Worm (Caenorhabditis elegans): ENCODE results near the gene cht-5.
A peak's percentile ranks its signal among the peaks of the same experiment; 100 is the strongest.

cht-5 gene

ce11 chrV:10120898-10121297, 6.5 kb downstream of the cht-5 start, which contains the start of gene srxa-18:
TSS of gene srxa-18 (minus strand) at chrV:10120997.
- TF ChIP-seq efl-1 (optimal IDR thresholded peaks at IDR 0.05) = no peak
- TF ChIP-seq efl-1 (GFP tag; optimal IDR thresholded peaks at IDR 0.05 in 1 of 2) = peak in 1 of 2 experiments; percentile 90
- TF ChIP-seq mef-2 (tag; optimal IDR thresholded peaks at IDR 0.05) = no peak
- no peak for TF ChIP-seq dpl-1 (GFP tag; optimal IDR thresholded peaks at IDR 0.05)

DNA sequence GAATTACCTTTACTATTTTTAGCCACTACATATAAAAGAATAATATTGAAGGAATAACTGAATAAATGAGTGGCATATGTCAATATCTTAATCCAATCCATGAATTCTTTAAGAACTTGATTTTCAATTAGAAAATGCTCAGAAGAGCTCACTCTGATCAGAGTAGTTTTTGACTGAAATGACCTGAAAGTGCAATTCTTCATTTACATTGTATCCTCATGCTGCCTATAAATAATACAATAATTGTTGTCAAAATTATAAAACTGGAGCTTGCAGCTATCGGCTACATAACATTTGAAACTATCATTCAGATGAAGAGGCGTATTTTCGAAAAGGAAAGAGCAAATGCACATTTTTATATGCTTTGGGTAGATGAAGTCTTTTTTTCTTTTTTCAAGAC, 8.2 kb downstream of the cht-5 start, which contains the start of gene srxa-19:
Gene srxa-19 (minus strand): TSS at position 101 of the 400 bp plus-strand sequence.
- TF ChIP-seq nhr-11 (tag; optimal IDR thresholded peaks at IDR 0.05) = no peak

DNA sequence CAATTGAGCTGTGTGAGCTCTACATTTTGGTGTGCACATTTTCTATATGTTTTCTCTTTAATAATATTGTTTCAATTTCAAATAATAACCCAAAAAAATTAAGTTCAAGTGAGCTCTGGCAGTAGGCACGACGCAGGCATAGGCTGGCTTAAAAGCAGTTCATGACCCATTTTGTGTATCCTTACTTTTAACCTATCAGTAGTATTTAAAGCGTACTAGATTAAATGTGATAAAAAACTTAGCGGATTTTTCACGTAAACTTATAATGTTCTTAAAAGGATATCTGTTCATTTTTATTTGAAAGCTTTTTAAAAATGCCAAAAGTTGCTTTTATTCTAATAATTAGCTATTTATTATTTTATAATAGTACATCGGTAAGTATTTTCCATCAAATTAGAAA, 8.9 kb downstream of the cht-5 start, which contains the start of gene C08B6.6:
Gene C08B6.6 (plus strand): TSS at position 301 of the 400 bp plus-strand sequence.
- TF ChIP-seq hlh-4 (tag; optimal IDR thresholded peaks at IDR 0.05) (no peak), ceh-88 (GFP tag; IDR thresholded peaks at IDR 0.05) (no peak), lin-35 (GFP tag; optimal IDR thresholded peaks at IDR 0.05) (no peak), lin-39 (tag; optimal IDR thresholded peaks at IDR 0.05) (no peak), fkh-8 (tag; optimal IDR thresholded peaks at IDR 0.05) (no peak), pag-3 (tag; optimal IDR thresholded peaks at IDR 0.05; ENCODE audit: borderline replicate concordance, insufficient read depth) (no peak), efl-3 (GFP tag; optimal IDR thresholded peaks at IDR 0.05) (no peak), swsn-7 (tag; optimal IDR thresholded peaks at IDR 0.05) (no peak), nhr-47 (tag; optimal IDR thresholded peaks at IDR 0.05) (no peak), zip-4 (GFP tag; optimal IDR thresholded peaks at IDR 0.05) (no peak), aha-1 (tag; optimal IDR thresholded peaks at IDR 0.05) (no peak), pax-3 (tag; optimal IDR thresholded peaks at IDR 0.05) (no peak)

DNA sequence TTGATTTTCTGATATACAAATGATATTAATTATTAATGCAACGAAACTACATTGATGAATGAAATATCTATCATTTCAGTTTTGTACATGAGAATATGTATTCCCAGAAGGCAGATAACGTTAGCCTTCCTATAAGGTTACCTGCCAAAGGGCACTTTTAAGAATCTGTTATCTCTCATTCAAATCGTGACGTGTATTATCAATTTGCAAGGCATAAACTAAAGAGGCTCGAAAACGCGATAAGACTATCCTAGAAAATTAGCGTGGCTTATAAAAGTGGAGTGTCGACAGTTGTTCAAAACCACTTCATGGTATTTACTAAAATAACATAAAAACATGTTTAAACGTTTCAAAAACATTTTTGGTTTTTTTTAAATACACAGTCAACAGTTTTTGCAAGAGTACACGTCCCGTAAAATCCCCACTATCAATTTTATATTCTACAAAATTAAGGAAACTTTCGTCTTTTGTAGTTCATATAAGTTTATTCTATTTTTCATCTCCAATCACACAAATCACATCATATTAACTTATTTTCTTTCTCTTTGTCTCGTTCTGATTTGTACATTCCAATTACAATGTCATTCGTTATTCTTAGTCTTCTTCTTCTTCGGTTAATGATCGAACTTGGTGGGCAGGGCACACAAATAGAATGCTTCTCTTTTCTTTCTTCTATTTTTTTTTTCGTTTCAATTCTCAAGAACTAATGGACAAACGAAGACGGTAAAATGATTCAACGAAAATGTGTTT, 10.5 kb downstream of the cht-5 start, which contains the start of gene C08B6.10:
Gene C08B6.10 (plus strand): TSS at position 700 of the 750 bp plus-strand sequence.
- TF ChIP-seq blmp-1 (tag; optimal IDR thresholded peaks at IDR 0.05) (peak; percentile 19), irx-1 (tag; optimal IDR thresholded peaks at IDR 0.05) (no peak), elt-2 (tag; optimal IDR thresholded peaks at IDR 0.05) (peak; percentile 34), nhr-85 (tag) (no peak), pqm-1 (tag; optimal IDR thresholded peaks at IDR 0.05) (no peak), elt-3 (tag; optimal IDR thresholded peaks at IDR 0.05) (peak in 1 of 6 experiments; percentile 23), isw-1 (GFP tag; IDR thresholded peaks at IDR 0.05) (no peak), nhr-28 (tag; optimal IDR thresholded peaks at IDR 0.05) (no peak)

DNA sequence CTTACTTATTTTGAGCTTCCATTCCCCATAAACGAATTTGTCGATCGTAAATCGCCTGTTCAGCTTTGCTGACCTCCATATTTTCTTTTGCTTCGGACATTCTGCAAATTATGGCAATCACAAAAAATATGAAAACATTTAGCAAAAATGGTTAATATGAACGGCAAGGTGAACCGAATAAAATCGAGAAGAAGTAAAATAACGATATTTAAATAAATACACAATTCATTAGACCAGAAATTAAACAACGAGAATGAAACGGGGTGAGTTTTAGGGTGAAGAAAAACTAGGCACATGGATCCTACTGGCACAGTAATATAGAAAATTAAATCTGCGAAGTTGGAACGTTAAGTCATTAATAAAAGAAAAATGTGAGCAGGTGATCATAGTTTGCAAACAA, 15.8 kb downstream of the cht-5 start, which contains the start of gene aos-1:
Gene aos-1 (minus strand): TSS at position 101 of the 400 bp plus-strand sequence.
- TF ChIP-seq dpl-1 (GFP tag; optimal IDR thresholded peaks at IDR 0.05) (no peak), grh-1 (GFP tag; IDR thresholded peaks at IDR 0.05) (no peak), Y116A8C.19 (tag; optimal IDR thresholded peaks at IDR 0.05; ENCODE audit: borderline replicate concordance) (no peak), tbx-2 (tag; optimal IDR thresholded peaks at IDR 0.05) (no peak), nhr-77 (tag; optimal IDR thresholded peaks at IDR 0.05) (no peak), lin-35 (GFP tag; optimal IDR thresholded peaks at IDR 0.05) (no peak), snu-23 (GFP tag; optimal IDR thresholded peaks at IDR 0.05) (no peak), nhr-11 (tag; optimal IDR thresholded peaks at IDR 0.05) (no peak), ama-1 (optimal IDR thresholded peaks at IDR 0.05) (no peak), ztf-11 (tag; optimal IDR thresholded peaks at IDR 0.05) (no peak), efl-3 (GFP tag; optimal IDR thresholded peaks at IDR 0.05) (no peak), mep-1 (tag; optimal IDR thresholded peaks at IDR 0.05) (no peak), swsn-7 (tag; optimal IDR thresholded peaks at IDR 0.05) (no peak), unc-86 (tag; optimal IDR thresholded peaks at IDR 0.05) (no peak), ets-5 (GFP tag; IDR thresholded peaks at IDR 0.05) (no peak), lin-13 (GFP tag; optimal IDR thresholded peaks at IDR 0.05) (no peak), unc-130 (tag; optimal IDR thresholded peaks at IDR 0.05) (no peak), hpl-2 (GFP tag; optimal IDR thresholded peaks at IDR 0.05) (no peak), lin-39 (tag; optimal IDR thresholded peaks at IDR 0.05) (no peak)

Data from whole organism, L1 larva.